Worm (Caenorhabditis elegans) whole organism, mixed stage, embryonic: ENCODE data around the gene srx-63.

Experiments used
- ceh-43 ChIP-seq: fragments of 200-800 bp; sonication (Bioruptor generic); optimal IDR thresholded peaks from 2 replicates; lab custom pipeline; 2018; ENCODE audit warnings: mild to moderate bottlenecking, missing genetic modification characterization, moderate library complexity, missing compliant biosample characterization
- ces-1 ChIP-seq: fragments of 150-350 bp; optimal IDR thresholded peaks from 2 replicates; lab custom pipeline; 2014; ENCODE audit warnings: missing biosample characterization, missing genetic modification reagents, missing genetic modification characterization
- nhr-2 ChIP-seq: fragments of 150-350 bp; optimal IDR thresholded peaks from 2 replicates; lab custom pipeline; 2014; ENCODE audit warnings: missing biosample characterization, missing genetic modification characterization
- unc-62 ChIP-seq: fragments of 150-350 bp; optimal IDR thresholded peaks from 2 replicates; lab custom pipeline; 2014; ENCODE audit warnings: missing biosample characterization, missing genetic modification reagents, missing genetic modification characterization

DNA sequence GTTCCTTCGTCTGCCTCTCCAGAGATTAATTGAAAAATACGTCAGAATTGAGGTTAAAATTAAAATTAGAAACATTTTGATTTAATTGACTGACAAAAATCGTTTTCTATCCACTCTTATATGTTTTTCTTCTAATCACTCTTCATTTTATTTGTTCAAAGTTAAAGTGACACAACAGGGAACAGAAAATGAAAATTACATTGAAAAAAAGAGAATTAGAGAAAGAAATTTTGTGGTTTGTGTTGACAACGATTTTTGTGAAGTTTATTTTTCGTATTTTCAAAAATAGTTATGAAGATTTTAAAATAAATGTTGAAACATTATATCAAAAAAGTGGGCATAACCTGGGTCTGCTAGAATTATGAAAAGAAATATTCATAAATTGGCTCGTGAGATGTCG, 26.2 kb downstream of the srx-63 start, which contains the start of gene cyp-34A5:
- no peak for TF ChIP-seq ces-1 (GFP tag; lab: Kevin White, UChicago)
- TF ChIP-seq nhr-2, result no peak
- TF ChIP-seq ceh-43 (GFP tag; lab: Kevin White, UChicago), result no peak
- no peak for TF ChIP-seq unc-62 (GFP tag; lab: Kevin White, UChicago)
